Fruit fly (Drosophila melanogaster): ENCODE measurements around the gene unc-45.

Gene unc-45

DNA sequence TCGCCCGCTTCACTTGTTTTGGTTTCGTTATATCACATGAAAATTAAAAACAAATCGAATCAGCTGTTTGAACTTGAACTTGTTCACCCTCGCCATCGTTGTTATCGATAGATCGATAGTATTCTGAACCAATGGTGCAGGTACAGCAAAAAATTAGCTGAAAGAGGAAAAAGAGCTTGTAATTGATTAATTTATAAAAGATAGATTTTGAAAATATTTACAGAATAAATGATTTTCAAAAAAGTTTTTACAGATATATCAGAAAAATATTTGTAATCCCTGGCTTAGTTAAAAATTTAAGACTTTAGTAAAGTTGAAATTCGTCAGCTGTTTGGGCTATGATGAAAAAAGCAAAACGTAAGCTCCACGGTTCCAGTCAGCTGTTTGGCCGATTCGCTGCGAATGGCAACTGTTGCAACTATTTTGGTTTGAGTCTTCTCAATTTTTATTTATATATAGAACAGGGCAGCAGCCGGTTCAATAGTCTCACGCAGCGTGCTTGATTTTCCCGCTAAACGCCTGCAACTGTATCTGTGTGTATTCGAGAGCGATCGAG lies at the start of gene unc-45, which contains the start of gene CG11035 (continued):
- peak; percentile 28 for TF ChIP-seq CG32006 (GFP tag; optimal IDR thresholded peaks at IDR 0.05)
- no peak for TF ChIP-seq CG8632 (GFP tag; optimal IDR thresholded peaks at IDR 0.05)
- TF ChIP-seq salr (GFP tag; optimal IDR thresholded peaks at IDR 0.05): no peak
- peak; percentile 58 for TF ChIP-seq vri (GFP tag; optimal IDR thresholded peaks at IDR 0.05)
- no peak for TF ChIP-seq acj6 (GFP tag; optimal IDR thresholded peaks at IDR 0.05)
- TF ChIP-seq Ets96B (tag; optimal IDR thresholded peaks at IDR 0.05): peak; percentile 37
- no peak for TF ChIP-seq CG8119 (GFP tag; IDR thresholded peaks at IDR 0.05)
- no peak for TF ChIP-seq CG6808 (GFP tag; optimal IDR thresholded peaks at IDR 0.05)

DNA sequence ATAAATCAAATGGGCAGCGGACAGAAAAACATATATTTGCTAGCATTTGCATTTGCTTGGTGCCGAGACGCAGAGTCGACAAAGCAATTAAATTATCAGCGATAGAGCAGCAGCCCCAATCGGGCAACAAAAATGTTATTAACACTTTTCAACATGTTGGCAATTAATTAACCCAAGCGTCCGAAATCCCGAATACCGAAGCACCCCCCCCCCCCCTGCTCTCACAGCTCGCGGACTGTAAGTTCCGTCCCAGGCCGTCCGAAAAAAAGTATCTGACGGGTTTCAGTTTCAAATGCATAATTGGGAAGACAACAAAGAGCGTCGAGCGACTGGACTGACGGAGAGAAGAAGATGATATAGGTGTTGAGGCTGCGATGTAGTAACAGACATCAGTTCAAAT lies 42.8 kb upstream of the unc-45 start:
- TF ChIP-seq eg (GFP tag; IDR thresholded peaks at IDR 0.05) (0 out of 3 replicates have a peak, but pooled peaks have one; percentile 17), Ets96B (tag; optimal IDR thresholded peaks at IDR 0.05) (no peak)

DNA sequence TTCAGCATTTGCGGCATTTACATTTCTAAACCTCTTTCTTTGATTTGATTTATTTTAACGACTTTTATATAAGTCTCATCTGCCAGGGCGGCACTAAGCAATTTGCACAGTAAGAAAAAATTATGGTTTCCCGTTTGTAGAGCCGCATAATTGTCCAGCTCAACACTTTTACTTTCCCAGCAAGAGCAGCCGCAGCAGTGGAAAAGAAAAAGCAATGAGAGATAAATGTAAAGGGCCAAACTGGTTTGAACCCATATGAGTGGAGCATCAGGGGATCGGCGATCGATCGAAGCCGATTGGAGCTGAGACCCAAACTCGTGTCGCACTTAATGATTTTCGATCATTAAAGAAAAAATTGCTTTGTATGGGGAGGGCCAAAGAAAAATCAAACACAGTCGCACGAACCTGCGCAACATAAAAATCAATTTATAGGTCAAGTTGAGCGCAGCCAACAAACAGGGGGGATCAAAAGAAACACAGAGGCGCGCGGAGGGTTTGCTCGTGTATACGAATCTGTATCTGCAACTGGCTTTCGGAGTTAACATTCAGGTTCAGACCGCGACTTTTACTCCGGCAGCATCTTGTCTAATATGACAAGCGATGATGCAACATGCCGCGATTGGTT lies 42.2 kb upstream of the unc-45 start:
- TF ChIP-seq Blimp-1 (GFP tag; optimal IDR thresholded peaks at IDR 0.05) (peak; percentile 92), fd59A (GFP tag; optimal IDR thresholded peaks at IDR 0.05) (no peak)

DNA sequence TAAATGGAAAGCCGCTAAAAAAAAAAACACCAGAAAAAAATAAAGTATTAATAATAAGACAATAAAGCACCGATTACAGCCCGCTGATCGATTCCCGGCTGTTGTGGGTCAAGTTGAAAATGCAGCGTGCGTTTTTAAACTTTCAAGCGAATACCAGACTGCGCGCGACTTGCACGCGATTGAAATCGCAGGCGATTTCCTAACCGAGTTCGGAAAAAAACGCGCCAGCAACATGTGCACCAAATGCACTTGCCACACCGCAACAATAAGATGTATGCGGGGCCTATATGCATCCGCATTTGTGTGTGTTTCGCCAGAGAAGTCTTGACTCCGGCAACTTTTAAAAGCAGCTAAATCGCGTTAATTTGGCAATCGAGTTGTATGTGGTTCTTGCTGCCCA lies 41.7 kb upstream of the unc-45 start:
- no peak for TF ChIP-seq dsx (GFP tag; optimal IDR thresholded peaks at IDR 0.05; ENCODE audit: poor library complexity, severe bottlenecking)
- TF ChIP-seq topi (GFP tag; optimal IDR thresholded peaks at IDR 0.05): no peak
- 0 out of 3 replicates have a peak, but pooled peaks have one; percentile 20 for TF ChIP-seq CG8119 (GFP tag; IDR thresholded peaks at IDR 0.05)
- TF ChIP-seq eg (GFP tag; IDR thresholded peaks at IDR 0.05): peak; percentile 38; the same call in 1 of the 3 replicates
- no peak for TF ChIP-seq lz (GFP tag; optimal IDR thresholded peaks at IDR 0.05)
- no peak for TF ChIP-seq ss (GFP tag; optimal IDR thresholded peaks at IDR 0.05)
- TF ChIP-seq CG7368 (GFP tag; optimal IDR thresholded peaks at IDR 0.05): no peak
- no peak for TF ChIP-seq CG10631 (GFP tag; optimal IDR thresholded peaks at IDR 0.05)
- no peak for TF ChIP-seq achi (GFP tag; optimal IDR thresholded peaks at IDR 0.05)
- no peak for TF ChIP-seq esn (GFP tag; optimal IDR thresholded peaks at IDR 0.05)
- TF ChIP-seq pdm3 (GFP tag; optimal IDR thresholded peaks at IDR 0.05): no peak
- no peak for TF ChIP-seq Sox102F (GFP tag; optimal IDR thresholded peaks at IDR 0.05)
- TF ChIP-seq CG32006 (GFP tag; optimal IDR thresholded peaks at IDR 0.05): no peak
- TF ChIP-seq CG6276 (GFP tag; optimal IDR thresholded peaks at IDR 0.05): no peak

DNA sequence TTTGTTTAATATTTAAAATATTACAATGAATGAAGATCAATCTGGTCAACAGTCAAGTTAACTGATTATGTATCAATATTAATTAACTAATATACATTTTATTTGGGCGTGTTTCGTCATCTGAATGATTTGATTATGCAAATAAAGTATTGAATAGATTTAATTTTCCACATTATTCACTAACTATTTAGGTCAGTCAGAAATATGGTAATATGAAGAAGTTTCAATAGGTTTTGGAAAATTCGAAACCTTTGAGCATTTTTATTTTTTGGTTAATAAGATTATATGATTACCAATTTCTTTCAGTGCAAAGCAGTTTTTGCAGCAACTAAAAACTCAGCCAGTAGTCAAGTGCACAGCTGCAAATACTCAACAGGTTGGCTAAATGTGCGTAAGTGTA lies 41.0 kb upstream of the unc-45 start:
- TF ChIP-seq fd59A (GFP tag; optimal IDR thresholded peaks at IDR 0.05): no peak
- TF ChIP-seq CG9139 (GFP tag; optimal IDR thresholded peaks at IDR 0.05): no peak
- no peak for TF ChIP-seq Ets21C (GFP tag; optimal IDR thresholded peaks at IDR 0.05)
- TF ChIP-seq eg (GFP tag; IDR thresholded peaks at IDR 0.05): peak; percentile 70
- peak in 1 of 2 experiments; percentile 35 for TF ChIP-seq salr (GFP tag; optimal IDR thresholded peaks at IDR 0.05)
- no peak for TF ChIP-seq CG11294 (GFP tag; IDR thresholded peaks at IDR 0.05)
- TF ChIP-seq CG6854 (GFP tag; optimal IDR thresholded peaks at IDR 0.05): no peak
- no peak for TF ChIP-seq Met (GFP tag; optimal IDR thresholded peaks at IDR 0.05)
- no peak for TF ChIP-seq CG34406 (GFP tag; optimal IDR thresholded peaks at IDR 0.05)
- peak; percentile 24 for TF ChIP-seq achi (GFP tag; optimal IDR thresholded peaks at IDR 0.05)
- TF ChIP-seq acj6 (GFP tag; optimal IDR thresholded peaks at IDR 0.05): no peak
- no peak for TF ChIP-seq spab (GFP tag; optimal IDR thresholded peaks at IDR 0.05)
- TF ChIP-seq cyc (GFP tag; optimal IDR thresholded peaks at IDR 0.05): no peak
- TF ChIP-seq CG8119 (GFP tag; IDR thresholded peaks at IDR 0.05): peak; percentile 33; the same call in 2 of the 3 replicates
- peak; percentile 82 for TF ChIP-seq CG32006 (GFP tag; optimal IDR thresholded peaks at IDR 0.05)
- TF ChIP-seq ss (GFP tag; optimal IDR thresholded peaks at IDR 0.05): no peak
- TF ChIP-seq Eip93F (GFP tag; optimal IDR thresholded peaks at IDR 0.05): no peak
- no peak for TF ChIP-seq CG1621 (tag; optimal IDR thresholded peaks at IDR 0.05)
- TF ChIP-seq esn (GFP tag; optimal IDR thresholded peaks at IDR 0.05): no peak
- TF ChIP-seq Ets96B (tag; optimal IDR thresholded peaks at IDR 0.05): no peak
- TF ChIP-seq CG10669 (GFP tag; optimal IDR thresholded peaks at IDR 0.05): no peak
- TF ChIP-seq svp (GFP tag): no peak
- TF ChIP-seq Eip78C (GFP tag): peak; percentile 75
- TF ChIP-seq dac (GFP tag; optimal IDR thresholded peaks at IDR 0.05): no peak
- TF ChIP-seq CG7368 (GFP tag; optimal IDR thresholded peaks at IDR 0.05): no peak
- TF ChIP-seq Hr4 (GFP tag; optimal IDR thresholded peaks at IDR 0.05): peak; percentile 54
- no peak for TF ChIP-seq CG11902 (GFP tag; optimal IDR thresholded peaks at IDR 0.05)
- TF ChIP-seq dsx (GFP tag; optimal IDR thresholded peaks at IDR 0.05; ENCODE audit: poor library complexity, severe bottlenecking): no peak
- TF ChIP-seq Smox (GFP tag; optimal IDR thresholded peaks at IDR 0.05): no peak
- TF ChIP-seq CG3919 (GFP tag; optimal IDR thresholded peaks at IDR 0.05): peak; percentile 4

Data from whole organism, prepupa.